In the genomic region with DNA sequence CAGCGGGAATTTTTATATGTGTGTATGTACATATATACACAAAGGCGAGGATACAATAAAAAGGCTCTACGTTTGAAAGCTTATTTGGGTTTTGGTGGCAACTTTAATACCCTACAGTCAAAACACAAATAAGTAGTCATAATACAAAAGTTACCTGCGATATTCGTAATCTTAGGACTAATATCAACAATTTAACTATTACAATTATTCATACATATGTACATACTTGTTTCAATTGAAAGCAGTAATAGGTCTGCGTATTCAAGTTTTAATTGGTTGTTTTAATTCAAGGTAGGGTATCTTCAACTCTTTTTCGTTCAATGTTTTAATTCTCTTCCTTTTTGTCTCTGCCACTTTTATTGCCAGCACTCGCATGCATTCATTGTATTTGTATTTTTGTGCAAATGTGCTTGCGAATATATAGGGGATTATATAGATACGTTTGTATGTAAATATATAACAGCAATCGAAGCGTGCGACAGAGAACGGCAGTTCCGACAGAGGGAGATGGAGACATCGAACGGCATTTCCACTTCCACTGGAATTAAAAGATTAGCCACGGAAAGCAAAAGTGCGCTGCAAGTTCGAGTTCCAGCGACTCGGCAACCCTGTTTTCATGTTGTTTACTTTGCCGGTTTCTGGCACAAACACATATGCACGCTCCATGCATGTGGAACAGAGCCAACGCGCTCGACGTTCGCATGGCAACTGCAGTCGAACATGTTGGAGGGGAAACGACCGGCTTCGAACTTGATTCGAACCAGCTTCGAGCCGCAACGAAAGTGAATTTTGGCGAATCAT, we compare ENCODE assay signal across 5 fruit fly cellular contexts.
TF ChIP-seq lines count a peak whose summit lies in the region.

No protein-coding gene starts in this region.

TF ChIP-seq in whole organism, adult, 20 proteins besides CTCF, POLR2A, EP300 and RAD21 (continued from another document):
- TF ChIP-seq CG33017 (tag; optimal IDR thresholded peaks at IDR 0.05; lab: Kevin White, UChicago) (no peak), bab1 (GFP tag; optimal IDR thresholded peaks at IDR 0.05; lab: Kevin White, UChicago) (peak; percentile 31), CG1620 (GFP tag; optimal IDR thresholded peaks at IDR 0.05; lab: Kevin White, UChicago) (peak; percentile 45), pad (GFP tag; optimal IDR thresholded peaks at IDR 0.05; lab: Kevin White, UChicago) (peak; percentile 97)

TF ChIP-seq in whole organism, embryonic, 481 proteins besides CTCF, POLR2A, EP300 and RAD21 (continued from another document and continues in another):
- TF ChIP-seq zen (tag; optimal IDR thresholded peaks at IDR 0.05; lab: Kevin White, UChicago) (no peak), cad (GFP tag; optimal IDR thresholded peaks at IDR 0.05; lab: Kevin White, UChicago) (no peak), CG18476 (GFP tag; optimal IDR thresholded peaks at IDR 0.05; lab: Kevin White, UChicago) (no peak), Ets65A (GFP tag; lab: Kevin White, UChicago) (peak; percentile 35), sug (tag; optimal IDR thresholded peaks at IDR 0.05; lab: Kevin White, UChicago) (peak; percentile 12), CG31388 (GFP tag; optimal IDR thresholded peaks at IDR 0.05; lab: Kevin White, UChicago) (no peak), CG3163 (GFP tag; optimal IDR thresholded peaks at IDR 0.05; lab: Kevin White, UChicago) (no peak), Asciz (GFP tag; optimal IDR thresholded peaks at IDR 0.05; lab: Kevin White, UChicago) (no peak), Oli (tag; optimal IDR thresholded peaks at IDR 0.05; lab: Kevin White, UChicago) (peak; percentile 25), Med (GFP tag; lab: Kevin White, UChicago) (peak; percentile 95), Awh (GFP tag; IDR thresholded peaks at IDR 0.05; lab: Robert Waterston, UW) (no peak), sisA (GFP tag; IDR thresholded peaks at IDR 0.05; lab: Robert Waterston, UW) (no peak), CG10431 (GFP tag; optimal IDR thresholded peaks at IDR 0.05; lab: Kevin White, UChicago) (peak; percentile 44), bab2 (GFP tag; optimal IDR thresholded peaks at IDR 0.05; lab: Kevin White, UChicago) (peak; percentile 58), dan (GFP tag; IDR thresholded peaks at IDR 0.05; lab: Robert Waterston, UW) (no peak), mirr (GFP tag; optimal IDR thresholded peaks at IDR 0.05; lab: Kevin White, UChicago) (peak; percentile 42), B-H1 (GFP tag; IDR thresholded peaks at IDR 0.05; lab: Robert Waterston, UW) (no peak; the same call in 2 of the 3 replicates), tin (GFP tag; optimal IDR thresholded peaks at IDR 0.05; lab: Kevin White, UChicago) (peak; percentile 60), Poxn (GFP tag; IDR thresholded peaks at IDR 0.05; lab: Robert Waterston, UW) (no peak), lov (optimal IDR thresholded peaks at IDR 0.05; lab: Kevin White, UChicago) (no peak), lov (GFP tag; IDR thresholded peaks at IDR 0.05; lab: Robert Waterston, UW) (peak; percentile 76; the same call in 1 of the 3 replicates), CG33557 (GFP tag; optimal IDR thresholded peaks at IDR 0.05; lab: Kevin White, UChicago) (peak; percentile 50), slou (GFP tag; optimal IDR thresholded peaks at IDR 0.05; lab: Kevin White, UChicago) (no peak), shn (GFP tag; optimal IDR thresholded peaks at IDR 0.05; lab: Kevin White, UChicago) (peak; percentile 32), ci (GFP tag; IDR thresholded peaks at IDR 0.05; lab: Robert Waterston, UW) (peak; percentile 85), CG31365 (tag; optimal IDR thresholded peaks at IDR 0.05; lab: Kevin White, UChicago) (no peak), btn (GFP tag; optimal IDR thresholded peaks at IDR 0.05; lab: Kevin White, UChicago) (no peak), CG6765 (GFP tag; optimal IDR thresholded peaks at IDR 0.05; lab: Kevin White, UChicago) (peak; percentile 1), nau (GFP tag; optimal IDR thresholded peaks at IDR 0.05; lab: Kevin White, UChicago) (peak; percentile 50), CG3407 (GFP tag; optimal IDR thresholded peaks at IDR 0.05; lab: Kevin White, UChicago) (peak; percentile 51), CG1603 (tag; optimal IDR thresholded peaks at IDR 0.05; lab: Kevin White, UChicago) (peak; percentile 64)

TF ChIP-seq in whole organism, prepupa, 60 proteins besides CTCF, POLR2A, EP300 and RAD21 (continued from another document and continues in another):
- TF ChIP-seq CG3032 (tag; optimal IDR thresholded peaks at IDR 0.05; lab: Kevin White, UChicago) (peak; percentile 91), spab (GFP tag; optimal IDR thresholded peaks at IDR 0.05; lab: Kevin White, UChicago) (peak; percentile 86), lz (GFP tag; optimal IDR thresholded peaks at IDR 0.05; lab: Kevin White, UChicago) (peak; percentile 90), CG6854 (GFP tag; optimal IDR thresholded peaks at IDR 0.05; lab: Kevin White, UChicago) (peak; percentile 51), Ets21C (GFP tag; optimal IDR thresholded peaks at IDR 0.05; lab: Kevin White, UChicago) (peak; percentile 76), net (GFP tag; optimal IDR thresholded peaks at IDR 0.05; lab: Kevin White, UChicago) (peak; percentile 66), Eip75B (GFP tag; optimal IDR thresholded peaks at IDR 0.05; lab: Kevin White, UChicago) (peak; percentile 89), salr (GFP tag; optimal IDR thresholded peaks at IDR 0.05; lab: Kevin White, UChicago) (peak; percentile 50 to 64), CG8319 (GFP tag; optimal IDR thresholded peaks at IDR 0.05; lab: Kevin White, UChicago) (peak; percentile 5), dac (GFP tag; optimal IDR thresholded peaks at IDR 0.05; lab: Kevin White, UChicago) (peak; percentile 46), OdsH (GFP tag; optimal IDR thresholded peaks at IDR 0.05; lab: Kevin White, UChicago) (peak; percentile 58), CG11762 (GFP tag; optimal IDR thresholded peaks at IDR 0.05; lab: Kevin White, UChicago; ENCODE audit: insufficient read depth) (peak; percentile 49), Sox14 (GFP tag; optimal IDR thresholded peaks at IDR 0.05; lab: Kevin White, UChicago) (peak; percentile 86), fd59A (GFP tag; optimal IDR thresholded peaks at IDR 0.05; lab: Kevin White, UChicago) (peak; percentile 84), CG34406 (GFP tag; optimal IDR thresholded peaks at IDR 0.05; lab: Kevin White, UChicago) (peak; percentile 78), fkh (GFP tag; optimal IDR thresholded peaks at IDR 0.05; lab: Kevin White, UChicago) (peak; percentile 98), CG7368 (GFP tag; optimal IDR thresholded peaks at IDR 0.05; lab: Kevin White, UChicago) (peak; percentile 33), Lpt (GFP tag; optimal IDR thresholded peaks at IDR 0.05; lab: Kevin White, UChicago) (peak; percentile 26), acj6 (GFP tag; optimal IDR thresholded peaks at IDR 0.05; lab: Kevin White, UChicago) (peak; percentile 81), eg (GFP tag; IDR thresholded peaks at IDR 0.05; lab: Robert Waterston, UW) (peak; percentile 78), CG6808 (GFP tag; optimal IDR thresholded peaks at IDR 0.05; lab: Kevin White, UChicago) (peak; percentile 87), Hr38 (GFP tag; optimal IDR thresholded peaks at IDR 0.05; lab: Kevin White, UChicago) (no peak), CG3919 (GFP tag; optimal IDR thresholded peaks at IDR 0.05; lab: Kevin White, UChicago) (peak; percentile 78), Hr39 (GFP tag; optimal IDR thresholded peaks at IDR 0.05; lab: Kevin White, UChicago) (peak; percentile 87), svp (GFP tag; lab: Kevin White, UChicago) (peak; percentile 95), CG8119 (GFP tag; IDR thresholded peaks at IDR 0.05; lab: Robert Waterston, UW) (peak; percentile 55; the same call in 1 of the 3 replicates), Ets96B (tag; optimal IDR thresholded peaks at IDR 0.05; lab: Kevin White, UChicago) (peak; percentile 90), CG1621 (tag; optimal IDR thresholded peaks at IDR 0.05; lab: Kevin White, UChicago) (peak; percentile 76), Sox15 (GFP tag; optimal IDR thresholded peaks at IDR 0.05; lab: Kevin White, UChicago) (peak; percentile 63), pdm3 (GFP tag; optimal IDR thresholded peaks at IDR 0.05; lab: Kevin White, UChicago) (peak; percentile 70)

TF ChIP-seq in whole organism, pupa, 21 proteins besides CTCF, POLR2A, EP300 and RAD21 (continued from another document):
- TF ChIP-seq Snoo (tag; optimal IDR thresholded peaks at IDR 0.05; lab: Kevin White, UChicago): peak; percentile 84
- TF ChIP-seq CG9948 (tag; optimal IDR thresholded peaks at IDR 0.05; lab: Kevin White, UChicago): peak; percentile 88
- 0 out of 2 replicates have a peak, but pooled peaks have one; percentile 33 for TF ChIP-seq rn (GFP tag; IDR thresholded peaks at IDR 0.05; lab: Robert Waterston, UW)

TF ChIP-seq in whole organism, wandering third instar larva, 38 proteins besides CTCF, POLR2A, EP300 and RAD21 (continued from another document):
- TF ChIP-seq brk (GFP tag; optimal IDR thresholded peaks at IDR 0.05; lab: Kevin White, UChicago) (peak; percentile 17), pan (optimal IDR thresholded peaks at IDR 0.05; lab: Kevin White, UChicago) (no peak), Abd-B (GFP tag; optimal IDR thresholded peaks at IDR 0.05; lab: Kevin White, UChicago) (no peak), dmrt93B (GFP tag; optimal IDR thresholded peaks at IDR 0.05; lab: Kevin White, UChicago) (peak; percentile 83), Rel (GFP tag; optimal IDR thresholded peaks at IDR 0.05; lab: Kevin White, UChicago) (no peak), Rel (tag; optimal IDR thresholded peaks at IDR 0.05; lab: Kevin White, UChicago) (peak; percentile 67), Hr78 (GFP tag; optimal IDR thresholded peaks at IDR 0.05; lab: Kevin White, UChicago) (no peak), Myc (optimal IDR thresholded peaks at IDR 0.05; lab: Kevin White, UChicago) (peak; percentile 2), Dif (GFP tag; optimal IDR thresholded peaks at IDR 0.05; lab: Kevin White, UChicago; ENCODE audit: partially characterized antibody) (no peak), Vsx2 (GFP tag; optimal IDR thresholded peaks at IDR 0.05; lab: Kevin White, UChicago; ENCODE audit: partially characterized antibody) (peak; percentile 83), Sp1 (GFP tag; optimal IDR thresholded peaks at IDR 0.05; lab: Kevin White, UChicago) (peak; percentile 94), h (GFP tag; optimal IDR thresholded peaks at IDR 0.05; lab: Kevin White, UChicago) (peak; percentile 92), sage (GFP tag; optimal IDR thresholded peaks at IDR 0.05; lab: Kevin White, UChicago) (peak; percentile 70), CG32264 (GFP tag; optimal IDR thresholded peaks at IDR 0.05; lab: Kevin White, UChicago) (peak; percentile 38), OdsH (GFP tag; optimal IDR thresholded peaks at IDR 0.05; lab: Kevin White, UChicago) (peak; percentile 87), tai (GFP tag; optimal IDR thresholded peaks at IDR 0.05; lab: Kevin White, UChicago) (peak; percentile 37), rgr (GFP tag; optimal IDR thresholded peaks at IDR 0.05; lab: Kevin White, UChicago) (peak; percentile 84), jim (GFP tag; optimal IDR thresholded peaks at IDR 0.05; lab: Kevin White, UChicago) (no peak), psq (GFP tag; optimal IDR thresholded peaks at IDR 0.05; lab: Kevin White, UChicago) (peak; percentile 95), GATAd (GFP tag; optimal IDR thresholded peaks at IDR 0.05; lab: Kevin White, UChicago) (no peak)
TF ChIP-seq in whole organism, wandering third instar larva: peak in this region for 27.
